Fruit fly (Drosophila melanogaster) whole organism, adult: ENCODE measurements around the gene Tengl3.

ENCODE experiments used
- CG14711 ChIP-seq: fragments of 200-800 bp; sonication (Bioruptor generic); optimal IDR thresholded peaks from 2 replicates; lab custom pipeline; 2018; ENCODE audit warnings: missing biosample characterization, mild to moderate bottlenecking, missing genetic modification characterization, moderate library complexity
- toe ChIP-seq: fragments of 200-800 bp; sonication (Bioruptor generic); optimal IDR thresholded peaks from 2 replicates; lab custom pipeline; 2016; ENCODE audit warnings: missing biosample characterization, missing genetic modification characterization

DNA sequence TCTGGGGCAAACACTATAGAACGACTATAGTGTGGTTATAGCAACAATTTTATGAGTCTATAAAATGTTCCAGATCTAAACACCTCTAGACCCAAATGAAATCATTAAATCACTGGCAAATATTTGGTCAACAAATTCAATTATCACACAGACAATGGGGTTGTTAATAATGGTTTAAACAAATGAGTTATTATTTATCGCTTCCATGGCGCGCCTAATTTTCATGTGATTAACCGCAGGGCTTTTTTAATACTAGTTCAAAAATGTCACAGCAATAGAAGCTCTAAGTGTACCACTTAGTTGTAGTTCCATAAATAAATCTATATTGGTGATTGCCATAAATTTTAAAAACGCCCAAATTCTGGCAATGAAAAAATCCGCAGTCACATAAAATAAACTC is 29.0 kb downstream of the Tengl3 start, which contains the start of gene CG33124:
- TF ChIP-seq toe (no peak), CG14711 (tag; lab: Kevin White, UChicago) (no peak)
